Worm (Caenorhabditis elegans) whole organism, mixed stage, embryonic: Measurements from ENCODE around the gene Y82E9BR.10.

Experiments
- M03D4.4 ChIP-seq: sonication (generic microtip); optimal IDR thresholded peaks from 2 replicates; lab custom pipeline; 2017; ENCODE audit warnings: mild to moderate bottlenecking, missing genetic modification characterization, missing compliant biosample characterization
- ces-1 ChIP-seq: fragments of 150-350 bp; optimal IDR thresholded peaks from 2 replicates; lab custom pipeline; 2014; ENCODE audit warnings: missing biosample characterization, missing genetic modification reagents, missing genetic modification characterization
- lin-13 ChIP-seq: fragments of 150-350 bp; optimal IDR thresholded peaks from 2 replicates; lab custom pipeline; 2014; ENCODE audit warnings: missing biosample characterization, missing genetic modification characterization
- mab-5 ChIP-seq: fragments of 150-350 bp; optimal IDR thresholded peaks from 2 replicates; lab custom pipeline; 2014; ENCODE audit warnings: missing biosample characterization, missing genetic modification characterization
- nhr-237 ChIP-seq: fragments of 150-350 bp; optimal IDR thresholded peaks from 2 replicates; lab custom pipeline; 2014; ENCODE audit warnings: missing biosample characterization, missing genetic modification characterization
- nhr-28 ChIP-seq: fragments of 150-350 bp; optimal IDR thresholded peaks from 2 replicates; lab custom pipeline; 2014; ENCODE audit warnings: missing biosample characterization, missing genetic modification characterization
- snpc-4 ChIP-seq: fragments of 150-350 bp; optimal IDR thresholded peaks from 2 replicates; lab custom pipeline; 2014; ENCODE audit warnings: missing biosample characterization, missing genetic modification characterization
- sptf-1 ChIP-seq: sonication (generic microtip); optimal IDR thresholded peaks from 2 replicates; lab custom pipeline; 2017; ENCODE audit warnings: mild to moderate bottlenecking, missing genetic modification characterization, moderate library complexity, missing compliant biosample characterization
- unc-62 ChIP-seq: fragments of 150-350 bp; optimal IDR thresholded peaks from 2 replicates; lab custom pipeline; 2014; ENCODE audit warnings: missing biosample characterization, missing genetic modification reagents, missing genetic modification characterization

ce11 chrIII:1380535-1381274, 5.3 kb upstream of the Y82E9BR.10 start, which contains the start of the genes pals-21 and Y82E9BR.6:
- TF ChIP-seq M03D4.4 (tag; lab: Kevin White, UChicago) (no peak), snpc-4 (no peak), ces-1 (GFP tag; lab: Kevin White, UChicago) (no peak), mab-5 (tag; lab: Kevin White, UChicago) (no peak), unc-62 (GFP tag; lab: Kevin White, UChicago) (no peak), lin-13 (no peak), nhr-28 (tag; lab: Kevin White, UChicago) (no peak), nhr-237 (tag; lab: Kevin White, UChicago) (no peak), sptf-1 (tag; lab: Kevin White, UChicago) (no peak)
